Fruit fly (Drosophila melanogaster) whole organism, embryonic: ENCODE measurements around the gene caup.

Experiments used
- ATbp ChIP-seq: fragments of 200-800 bp; sonication (Bioruptor generic); optimal IDR thresholded peaks from 2 replicates; lab custom pipeline; 2017; ENCODE audit warnings: missing biosample characterization, mild to moderate bottlenecking, missing genetic modification characterization, missing genetic modification reagents
- Asciz ChIP-seq: fragments of 200-800 bp; sonication (Bioruptor generic); optimal IDR thresholded peaks from 2 replicates; lab custom pipeline; 2017; ENCODE audit warnings: missing biosample characterization, mild to moderate bottlenecking, missing genetic modification characterization, missing genetic modification reagents
- CG11695 ChIP-seq: fragments of 200-800 bp; sonication (Bioruptor generic); IDR thresholded peaks from 3 replicates; pipeline ENCODE4 v1.3.6; 2022; ENCODE audit warnings: missing biosample characterization, missing genetic modification characterization
- CG12219 ChIP-seq: fragments of 200-800 bp; sonication (Bioruptor generic); optimal IDR thresholded peaks from 3 replicates; lab custom pipeline; 2018; ENCODE audit warnings: missing biosample characterization, mild to moderate bottlenecking, missing genetic modification characterization
- CG1233 ChIP-seq: fragments of 200-800 bp; sonication (Bioruptor generic); optimal IDR thresholded peaks from 4 replicates; lab custom pipeline; 2018; ENCODE audit warnings: missing biosample characterization, mild to moderate bottlenecking, missing genetic modification characterization
- CG13894 ChIP-seq: fragments of 200-800 bp; sonication (Bioruptor generic); optimal IDR thresholded peaks from 3 replicates; lab custom pipeline; 2018; ENCODE audit warnings: missing biosample characterization, mild to moderate bottlenecking, missing genetic modification characterization, moderate library complexity
- CG17186 ChIP-seq: fragments of 200-800 bp; sonication (Bioruptor generic); optimal IDR thresholded peaks from 3 replicates; lab custom pipeline; 2017; ENCODE audit warnings: missing biosample characterization, missing genetic modification reagents, missing genetic modification characterization
- CG18599 ChIP-seq: fragments of 200-800 bp; sonication (Bioruptor generic); optimal IDR thresholded peaks from 3 replicates; lab custom pipeline; 2017; ENCODE audit warnings: missing biosample characterization, missing genetic modification characterization, mild to moderate bottlenecking, moderate library complexity, missing genetic modification reagents
- CG18764 ChIP-seq: fragments of 200-800 bp; sonication (Bioruptor generic); optimal IDR thresholded peaks from 3 replicates; lab custom pipeline; 2016; ENCODE audit warnings: missing biosample characterization, missing genetic modification characterization
- CG2712 ChIP-seq: fragments of 200-800 bp; optimal IDR thresholded peaks from 3 replicates; lab custom pipeline; 2019; ENCODE audit warnings: missing biosample characterization, mild to moderate bottlenecking, missing genetic modification characterization, moderate library complexity
- CG32767 ChIP-seq: fragments of 200-800 bp; sonication (Bioruptor generic); IDR thresholded peaks from 2 replicates; pipeline ENCODE4 v1.3.6; 2022; ENCODE audit warnings: missing biosample characterization, missing genetic modification characterization
- CG3281 ChIP-seq: fragments of 200-800 bp; sonication (Bioruptor generic); optimal IDR thresholded peaks from 3 replicates; lab custom pipeline; 2017; ENCODE audit warnings: missing biosample characterization, mild to moderate bottlenecking, missing genetic modification characterization
- CG33557 ChIP-seq: fragments of 200-800 bp; sonication (Bioruptor generic); optimal IDR thresholded peaks from 2 replicates; lab custom pipeline; 2019; ENCODE audit warnings: missing biosample characterization, mild to moderate bottlenecking, missing genetic modification characterization, moderate library complexity
- CG34224 ChIP-seq: fragments of 200-800 bp; sonication (Bioruptor generic); IDR thresholded peaks from 3 replicates; pipeline ENCODE4 v1.3.6; 2022; ENCODE audit warnings: missing biosample characterization, missing genetic modification characterization; ENCODE audit not compliant: partially characterized antibody
- CG34422 ChIP-seq: fragments of 200-800 bp; sonication (Bioruptor generic); IDR thresholded peaks from 3 replicates; pipeline ENCODE4 v1.3.6; 2022; ENCODE audit warnings: missing biosample characterization, missing genetic modification characterization
- CG3995 ChIP-seq: fragments of 200-800 bp; sonication (Bioruptor generic); optimal IDR thresholded peaks from 3 replicates; lab custom pipeline; 2016; ENCODE audit warnings: missing biosample characterization, missing genetic modification characterization
- CG4328 ChIP-seq: fragments of 200-800 bp; sonication (Bioruptor generic); optimal IDR thresholded peaks from 3 replicates; lab custom pipeline; 2017; ENCODE audit warnings: missing biosample characterization, missing genetic modification reagents, missing genetic modification characterization
- CG43689 ChIP-seq: fragments of 200-800 bp; sonication (Bioruptor generic); IDR thresholded peaks from 2 replicates; pipeline ENCODE4 v1.3.6; 2022; ENCODE audit warnings: missing biosample characterization, missing genetic modification characterization
- CG5180 ChIP-seq: fragments of 200-800 bp; sonication (Bioruptor generic); optimal IDR thresholded peaks from 3 replicates; lab custom pipeline; 2017; ENCODE audit warnings: missing biosample characterization, missing genetic modification characterization, mild to moderate bottlenecking, moderate library complexity, missing genetic modification reagents
- CG6689 ChIP-seq: fragments of 200-800 bp; sonication (Bioruptor generic); IDR thresholded peaks from 2 replicates; pipeline ENCODE4 v1.3.6; 2022; ENCODE audit warnings: missing biosample characterization, missing genetic modification characterization
- CG6791 ChIP-seq: fragments of 200-800 bp; sonication (Bioruptor generic); IDR thresholded peaks from 3 replicates; pipeline ENCODE4 v1.3.6; 2022; ENCODE audit warnings: missing biosample characterization, missing genetic modification characterization; ENCODE audit not compliant: partially characterized antibody
- CG6854 ChIP-seq: fragments of 200-800 bp; sonication (Bioruptor generic); optimal IDR thresholded peaks from 3 replicates; lab custom pipeline; 2017; ENCODE audit warnings: missing biosample characterization, mild to moderate bottlenecking, missing genetic modification characterization
- CG8290 ChIP-seq, 3 experiments: fragments of 200-800 bp; sonication (Bioruptor generic); optimal IDR thresholded peaks; 2 replicates each; lab custom pipeline; 2016 to 2019; ENCODE audit warnings: missing biosample characterization in 3 of 3, missing genetic modification characterization in 3 of 3, mild to moderate bottlenecking in 2 of 3, moderate library complexity in 1 of 3
- CG9817 ChIP-seq: fragments of 200-800 bp; sonication (Bioruptor generic); optimal IDR thresholded peaks from 2 replicates; lab custom pipeline; 2018; ENCODE audit warnings: missing biosample characterization, mild to moderate bottlenecking, missing genetic modification characterization, moderate library complexity
- CTCF ChIP-seq: fragments of 200-800 bp; sonication (Bioruptor generic); optimal IDR thresholded peaks from 2 replicates; lab custom pipeline; 2017; ENCODE audit warnings: missing biosample characterization, mild to moderate bottlenecking, missing genetic modification characterization, moderate library complexity
- Fer2 ChIP-seq: fragments of 200-800 bp; sonication (Bioruptor generic); optimal IDR thresholded peaks from 2 replicates; lab custom pipeline; 2018; ENCODE audit warnings: missing biosample characterization, mild to moderate bottlenecking, missing genetic modification characterization, moderate library complexity
- HLHmδ ChIP-seq: fragments of 200-800 bp; sonication (Bioruptor generic); optimal IDR thresholded peaks from 2 replicates; lab custom pipeline; 2018; ENCODE audit warnings: missing biosample characterization, mild to moderate bottlenecking, missing genetic modification characterization, moderate library complexity
- Hmr ChIP-seq: fragments of 200-800 bp; sonication (Bioruptor generic); optimal IDR thresholded peaks from 3 replicates; lab custom pipeline; 2017; ENCODE audit warnings: mild to moderate bottlenecking, missing biosample characterization, missing genetic modification reagents, missing genetic modification characterization
- Nf-YB ChIP-seq: fragments of 200-800 bp; sonication (Bioruptor generic); optimal IDR thresholded peaks from 3 replicates; lab custom pipeline; 2019; ENCODE audit warnings: missing biosample characterization, mild to moderate bottlenecking, missing genetic modification characterization, moderate library complexity
- Vsx1 ChIP-seq: fragments of 200-800 bp; sonication (Bioruptor generic); optimal IDR thresholded peaks from 2 replicates; lab custom pipeline; 2017; ENCODE audit warnings: missing biosample characterization, mild to moderate bottlenecking, missing genetic modification characterization, missing genetic modification reagents
- abd-A ChIP-seq: fragments of 200-800 bp; sonication (Bioruptor generic); optimal IDR thresholded peaks from 3 replicates; lab custom pipeline; 2019; ENCODE audit warnings: missing biosample characterization, mild to moderate bottlenecking, missing genetic modification characterization, moderate library complexity
- ac ChIP-seq: fragments of 200-800 bp; sonication (Bioruptor generic); optimal IDR thresholded peaks from 3 replicates; lab custom pipeline; 2017; ENCODE audit warnings: missing biosample characterization, mild to moderate bottlenecking, missing genetic modification characterization
- bbx ChIP-seq: fragments of 200-800 bp; sonication (Bioruptor generic); IDR thresholded peaks from 2 replicates; pipeline ENCODE4 v1.3.6; 2022; ENCODE audit warnings: missing biosample characterization, missing genetic modification characterization; ENCODE audit not compliant: partially characterized antibody
- caup ChIP-seq: fragments of 200-800 bp; sonication (Bioruptor generic); optimal IDR thresholded peaks from 3 replicates; lab custom pipeline; 2017; ENCODE audit warnings: missing biosample characterization, mild to moderate bottlenecking, missing genetic modification characterization, moderate library complexity; ENCODE audit not compliant: severe bottlenecking
- ci ChIP-seq: fragments of 200-800 bp; sonication (Bioruptor generic); IDR thresholded peaks from 3 replicates; pipeline ENCODE4 v1.3.6; 2022; ENCODE audit warnings: missing biosample characterization, missing genetic modification characterization
- fd96Cb ChIP-seq: fragments of 200-800 bp; sonication (Bioruptor generic); optimal IDR thresholded peaks from 2 replicates; lab custom pipeline; 2018; ENCODE audit warnings: missing biosample characterization, mild to moderate bottlenecking, missing genetic modification characterization, moderate library complexity
- gce ChIP-seq: fragments of 200-800 bp; sonication (Bioruptor generic); IDR thresholded peaks from 3 replicates; pipeline ENCODE4 v1.3.6; 2022; ENCODE audit warnings: missing biosample characterization, missing genetic modification characterization
- grn ChIP-seq: fragments of 200-800 bp; sonication (Bioruptor generic); optimal IDR thresholded peaks from 3 replicates; lab custom pipeline; 2017; ENCODE audit warnings: missing biosample characterization, missing genetic modification characterization
- kni ChIP-seq: fragments of 200-800 bp; sonication (Bioruptor generic); optimal IDR thresholded peaks from 3 replicates; lab custom pipeline; 2017; ENCODE audit warnings: mild to moderate bottlenecking, missing biosample characterization, missing genetic modification reagents, missing genetic modification characterization
- lbe ChIP-seq: fragments of 200-800 bp; sonication (Bioruptor generic); optimal IDR thresholded peaks from 2 replicates; lab custom pipeline; 2016; ENCODE audit warnings: missing biosample characterization, mild to moderate bottlenecking, missing genetic modification characterization
- lola ChIP-seq, 3 experiments: fragments of >200 bp in 2 of 3; fragments of 200-800 bp in 1 of 3; sonication (Bioruptor generic) in 1 of 3; optimal IDR thresholded peaks; 2 replicates each; lab custom pipeline; 2017 to 2019; ENCODE audit warnings: missing biosample characterization in 3 of 3, missing genetic modification characterization in 3 of 3, mild to moderate bottlenecking in 1 of 3, moderate library complexity in 1 of 3
- mirr ChIP-seq: fragments of 200-800 bp; sonication (Bioruptor generic); optimal IDR thresholded peaks from 3 replicates; lab custom pipeline; 2018; ENCODE audit warnings: missing biosample characterization, mild to moderate bottlenecking, missing genetic modification characterization
- nerfin-1 ChIP-seq: fragments of 200-800 bp; sonication (Bioruptor generic); optimal IDR thresholded peaks from 3 replicates; lab custom pipeline; 2019; ENCODE audit warnings: missing biosample characterization, mild to moderate bottlenecking, missing genetic modification characterization, moderate library complexity
- nom ChIP-seq: fragments of 200-800 bp; sonication (Bioruptor generic); optimal IDR thresholded peaks from 2 replicates; lab custom pipeline; 2017; ENCODE audit warnings: missing biosample characterization, missing genetic modification characterization, mild to moderate bottlenecking, moderate library complexity, missing genetic modification reagents
- peb ChIP-seq: fragments of 200-800 bp; sonication (Bioruptor generic); IDR thresholded peaks from 2 replicates; pipeline ENCODE4 v1.3.6; 2022; ENCODE audit warnings: missing biosample characterization, missing genetic modification characterization
- scrt ChIP-seq: fragments of 200-800 bp; sonication (Bioruptor generic); optimal IDR thresholded peaks from 2 replicates; lab custom pipeline; 2018; ENCODE audit warnings: missing biosample characterization, mild to moderate bottlenecking, missing genetic modification characterization, moderate library complexity
- sqz ChIP-seq: fragments of 200-800 bp; sonication (Bioruptor generic); optimal IDR thresholded peaks from 3 replicates; lab custom pipeline; 2018; ENCODE audit warnings: missing biosample characterization, mild to moderate bottlenecking, missing genetic modification characterization
- tx ChIP-seq: fragments of 200-800 bp; sonication (Bioruptor generic); optimal IDR thresholded peaks from 2 replicates; lab custom pipeline; 2016; ENCODE audit warnings: missing biosample characterization, missing genetic modification characterization

Gene caup

DNA sequence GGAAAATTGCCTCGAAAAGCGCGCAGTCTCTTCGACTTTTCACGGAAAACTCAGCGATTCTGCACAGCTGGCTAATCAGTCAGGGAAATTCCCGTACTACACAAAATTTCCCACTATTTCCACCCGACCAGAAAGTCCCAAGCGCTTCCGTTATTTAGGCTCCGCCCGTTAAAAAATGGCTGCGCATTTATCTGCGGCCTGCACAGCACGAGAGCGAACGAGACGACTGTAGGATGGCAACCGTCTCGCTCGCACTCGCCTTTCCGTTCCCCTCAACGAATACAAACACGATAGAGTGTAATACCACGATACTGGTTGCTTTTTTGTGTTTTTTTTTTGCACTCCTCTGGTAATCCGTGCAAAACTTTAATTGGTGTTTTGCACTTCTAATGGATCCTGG is 43.7 kb downstream of the caup start (continued):
- TF ChIP-seq HLHmδ (GFP tag; lab: Kevin White, UChicago) (peak; percentile 65), peb (GFP tag; lab: Robert Waterston, UW) (no peak), Nf-YB (GFP tag; lab: Kevin White, UChicago) (peak; percentile 98), CG12219 (GFP tag; lab: Kevin White, UChicago) (peak; percentile 52), lbe (GFP tag; lab: Kevin White, UChicago) (no peak), tx (GFP tag; lab: Kevin White, UChicago) (no peak), bbx (GFP tag; lab: Robert Waterston, UW) (peak; percentile 56; the same call in 1 of the 2 replicates), CG6689 (GFP tag; lab: Robert Waterston, UW) (no peak), CG6791 (GFP tag; lab: Robert Waterston, UW) (no peak), mirr (GFP tag; lab: Kevin White, UChicago) (peak; percentile 99), CG18599 (no peak), grn (GFP tag; lab: Kevin White, UChicago) (peak; percentile 23), CG3281 (peak; percentile 68), ac (peak; percentile 13), gce (GFP tag; lab: Robert Waterston, UW) (peak; percentile 67; the same call in 1 of the 3 replicates), CG5180 (peak; percentile 47), CG1233 (peak; percentile 53), CG11695 (GFP tag; lab: Robert Waterston, UW) (peak; percentile 67; the same call in 2 of the 3 replicates), caup (GFP tag; lab: Kevin White, UChicago) (peak; percentile 86), CG4328 (peak; percentile 76), CTCF (GFP tag; lab: Kevin White, UChicago) (no peak), scrt (peak; percentile 22), Vsx1 (peak; percentile 82), abd-A (tag; lab: Kevin White, UChicago) (peak; percentile 39), lola (GFP tag; optimal IDR thresholded peaks at IDR 0.05; lab: Kevin White, UChicago) (no peak), CG9817 (peak; percentile 27), CG2712 (peak; percentile 39), CG34224 (no peak; the same call in 2 of the 3 replicates), nerfin-1 (tag; lab: Kevin White, UChicago) (peak; percentile 74), CG18764 (no peak), ci (GFP tag; lab: Robert Waterston, UW) (peak; percentile 91; the same call in 2 of the 3 replicates), kni (GFP tag; lab: Kevin White, UChicago) (peak; percentile 88), CG6854 (GFP tag; lab: Kevin White, UChicago) (peak; percentile 14), Fer2 (peak; percentile 19), CG3995 (GFP tag; lab: Kevin White, UChicago) (no peak), CG17186 (no peak), sqz (GFP tag; lab: Kevin White, UChicago) (peak; percentile 86), CG43689 (GFP tag; lab: Robert Waterston, UW) (peak; percentile 20; the same call in 1 of the 2 replicates), Asciz (GFP tag; lab: Kevin White, UChicago) (peak; percentile 46), nom (GFP tag; lab: Kevin White, UChicago) (peak; percentile 52), Hmr (GFP tag; lab: Kevin White, UChicago) (peak; percentile 26), CG34422 (GFP tag; lab: Robert Waterston, UW) (peak; percentile 45; the same call in 1 of the 3 replicates), fd96Cb (tag; lab: Kevin White, UChicago) (no peak), CG33557 (GFP tag; lab: Kevin White, UChicago) (peak; percentile 58), CG13894 (tag; lab: Kevin White, UChicago) (peak; percentile 28), CG8290 (GFP tag; optimal IDR thresholded peaks at IDR 0.05; lab: Kevin White, UChicago) (no peak), CG8290 (tag; optimal IDR thresholded peaks at IDR 0.05; lab: Kevin White, UChicago) (peak; percentile 15 to 38), ATbp (peak; percentile 51), CG32767 (GFP tag; lab: Robert Waterston, UW) (peak; percentile 88)
